Fruit fly (Drosophila melanogaster): ENCODE data around the gene ND-42.
A peak's percentile ranks its signal among the peaks of the same experiment; 100 is the strongest.

ND-42 gene

dm6 chr3R:22018777-22019420 is 8.6 kb upstream of the ND-42 start, which contains the start of gene Idh3b (continued):
- TF ChIP-seq CG8944 (GFP tag; optimal IDR thresholded peaks at IDR 0.05) (peak; percentile 62), lilli (GFP tag; optimal IDR thresholded peaks at IDR 0.05) (peak; percentile 76), fd96Cb (tag; optimal IDR thresholded peaks at IDR 0.05) (no peak), CG17186 (GFP tag; optimal IDR thresholded peaks at IDR 0.05) (peak; percentile 83), CG6654 (GFP tag; optimal IDR thresholded peaks at IDR 0.05) (no peak), CG11093 (GFP tag; IDR thresholded peaks at IDR 0.05) (peak; percentile 38; the same call in 1 of the 3 replicates), pho (GFP tag; optimal IDR thresholded peaks at IDR 0.05) (peak; percentile 56), CG6791 (GFP tag; IDR thresholded peaks at IDR 0.05; ENCODE audit: partially characterized antibody) (peak; percentile 97), seq (GFP tag; IDR thresholded peaks at IDR 0.05) (no peak), B-H2 (GFP tag; optimal IDR thresholded peaks at IDR 0.05) (peak; percentile 87), stc (GFP tag; IDR thresholded peaks at IDR 0.05) (no peak), GATAe (GFP tag; conservative IDR thresholded peaks at IDR 0.05) (no peak), MTF-1 (GFP tag; optimal IDR thresholded peaks at IDR 0.05; ENCODE audit: borderline replicate concordance) (no peak), ranshi (GFP tag; IDR thresholded peaks at IDR 0.05) (no peak), Scr (GFP tag; IDR thresholded peaks at IDR 0.05; ENCODE audit: partially characterized antibody) (peak; percentile 93), CG5953 (GFP tag; IDR thresholded peaks at IDR 0.05) (no peak), CG8281 (tag; optimal IDR thresholded peaks at IDR 0.05) (no peak), CG7839 (tag; optimal IDR thresholded peaks at IDR 0.05) (no peak), CG1024 (GFP tag; IDR thresholded peaks at IDR 0.05) (peak; percentile 15; the same call in 1 of the 2 replicates), prd (optimal IDR thresholded peaks at IDR 0.05) (no peak), prd (GFP tag; IDR thresholded peaks at IDR 0.05) (no peak), phol (tag; optimal IDR thresholded peaks at IDR 0.05) (peak; percentile 60), YL-1 (GFP tag; optimal IDR thresholded peaks at IDR 0.05) (peak; percentile 94), ham (GFP tag; IDR thresholded peaks at IDR 0.05) (no peak), CG12744 (GFP tag; optimal IDR thresholded peaks at IDR 0.05) (peak; percentile 61), CG9817 (tag; optimal IDR thresholded peaks at IDR 0.05) (peak; percentile 67), CG42726 (GFP tag; IDR thresholded peaks at IDR 0.05; ENCODE audit: partially characterized antibody) (no peak; the same call in 1 of the 2 replicates), CG4617 (GFP tag; optimal IDR thresholded peaks at IDR 0.05; ENCODE audit: borderline replicate concordance) (peak; percentile 64), dmrt11E (tag; optimal IDR thresholded peaks at IDR 0.05) (peak; percentile 20), pfk (GFP tag; optimal IDR thresholded peaks at IDR 0.05) (peak; percentile 42), CG7271 (tag; optimal IDR thresholded peaks at IDR 0.05) (no peak), gem (tag; optimal IDR thresholded peaks at IDR 0.05) (no peak), CG15696 (tag; optimal IDR thresholded peaks at IDR 0.05) (no peak), ATbp (GFP tag; optimal IDR thresholded peaks at IDR 0.05) (no peak), insv (GFP tag; optimal IDR thresholded peaks at IDR 0.05) (peak in 1 of 2 experiments; percentile 46), CG14014 (GFP tag; IDR thresholded peaks at IDR 0.05) (no peak), cad (GFP tag; optimal IDR thresholded peaks at IDR 0.05) (no peak), emc (GFP tag; optimal IDR thresholded peaks at IDR 0.05) (no peak), CG11247 (GFP tag; IDR thresholded peaks at IDR 0.05) (peak; percentile 74; the same call in 1 of the 2 replicates), CG15073 (GFP tag; optimal IDR thresholded peaks at IDR 0.05) (no peak), CG12236 (GFP tag; optimal IDR thresholded peaks at IDR 0.05) (no peak), bab2 (GFP tag; optimal IDR thresholded peaks at IDR 0.05) (peak; percentile 35), ac (GFP tag; optimal IDR thresholded peaks at IDR 0.05) (no peak), CG34376 (GFP tag; optimal IDR thresholded peaks at IDR 0.05) (peak; percentile 47), pb (GFP tag; optimal IDR thresholded peaks at IDR 0.05) (peak; percentile 48), sisA (GFP tag; IDR thresholded peaks at IDR 0.05) (no peak; the same call in 1 of the 2 replicates), gsb (GFP tag; IDR thresholded peaks at IDR 0.05) (no peak), CG17385 (GFP tag; optimal IDR thresholded peaks at IDR 0.05) (peak; percentile 35), corto (GFP tag; optimal IDR thresholded peaks at IDR 0.05) (no peak), CG16813 (GFP tag; IDR thresholded peaks at IDR 0.05; ENCODE audit: partially characterized antibody) (peak; percentile 92)

Data from whole organism, embryonic.